Worm (Caenorhabditis elegans) whole organism, L1 larva: Measurements from ENCODE around the gene T13C2.3.

Experiments used
- C16A3.4 ChIP-seq: fragments of 150-350 bp; optimal IDR thresholded peaks from 2 replicates; lab custom pipeline; 2014; ENCODE audit warnings: missing biosample characterization, missing genetic modification characterization
- C34B4.2 ChIP-seq: sonication (generic microtip); optimal IDR thresholded peaks from 2 replicates; lab custom pipeline; 2017; ENCODE audit warnings: mild to moderate bottlenecking, missing genetic modification characterization, missing compliant biosample characterization
- F16B12.6 ChIP-seq: fragments of 150-350 bp; optimal IDR thresholded peaks from 2 replicates; lab custom pipeline; 2014; ENCODE audit warnings: missing biosample characterization, missing genetic modification characterization
- Y116A8C.19 ChIP-seq: sonication (generic microtip); optimal IDR thresholded peaks from 2 replicates; lab custom pipeline; 2016; ENCODE audit warnings: missing compliant biosample characterization, missing genetic modification characterization, borderline replicate concordance
- aha-1 ChIP-seq: fragments of 150-350 bp; optimal IDR thresholded peaks from 2 replicates; lab custom pipeline; 2014; ENCODE audit warnings: missing biosample characterization, missing genetic modification characterization
- alr-1 ChIP-seq: fragments of 200-800 bp; sonication (Bioruptor generic); optimal IDR thresholded peaks from 2 replicates; lab custom pipeline; 2018; ENCODE audit warnings: borderline replicate concordance, mild to moderate bottlenecking, missing genetic modification characterization, missing compliant biosample characterization
- aly-2 ChIP-seq: fragments of 150-350 bp; optimal IDR thresholded peaks from 2 replicates; lab custom pipeline; 2014; ENCODE audit warnings: missing biosample characterization, missing genetic modification characterization
- ama-1 ChIP-seq: fragments of 150-350 bp; optimal IDR thresholded peaks from 2 replicates; lab custom pipeline; 2014
- blmp-1 ChIP-seq: fragments of 150-350 bp; optimal IDR thresholded peaks from 2 replicates; lab custom pipeline; 2014; ENCODE audit warnings: missing biosample characterization, missing genetic modification characterization
- ceh-8 ChIP-seq: fragments of 200-800 bp; sonication (Bioruptor generic); optimal IDR thresholded peaks from 2 replicates; lab custom pipeline; 2018; ENCODE audit warnings: mild to moderate bottlenecking, missing genetic modification characterization, moderate library complexity, missing compliant biosample characterization
- ceh-82 ChIP-seq, 3 experiments: fragments of 150-350 bp in 1 of 3; sonication (generic microtip) in 2 of 3; optimal IDR thresholded peaks; 2 replicates each; lab custom pipeline; 2014 to 2017; ENCODE audit warnings: missing biosample characterization in 3 of 3, missing genetic modification characterization in 3 of 3
- efl-3 ChIP-seq: fragments of 200-800 bp; sonication (Bioruptor generic); optimal IDR thresholded peaks from 2 replicates; lab custom pipeline; 2018; ENCODE audit warnings: mild to moderate bottlenecking, missing genetic modification characterization, missing compliant biosample characterization
- egl-13 ChIP-seq: sonication (generic microtip); optimal IDR thresholded peaks from 2 replicates; lab custom pipeline; 2016; ENCODE audit warnings: missing genotype, missing genetic modification reagents, missing genetic modification characterization, missing compliant biosample characterization
- egl-27 ChIP-seq, 2 experiments: fragments of 150-350 bp in 1 of 2; sonication (generic microtip); optimal IDR thresholded peaks; 3 replicates each; lab custom pipeline; 2017 to 2018; ENCODE audit warnings: missing biosample characterization in 2 of 2, missing genetic modification characterization in 2 of 2, missing genetic modification reagents in 2 of 2
- elt-3 ChIP-seq, 6 experiments: fragments of 150-350 bp in 1 of 6; sonication (generic microtip); optimal IDR thresholded peaks; 2 replicates each; lab custom pipeline; 2017 to 2018; ENCODE audit warnings: missing biosample characterization in 6 of 6, missing genetic modification characterization in 6 of 6, inconsistent platforms in 1 of 6
- ets-5 ChIP-seq: fragments of 200-800 bp; sonication (Bioruptor generic); IDR thresholded peaks from 2 replicates; pipeline ENCODE4 v1.3.6; 2022; ENCODE audit warnings: missing genetic modification characterization, missing compliant biosample characterization
- fkh-10 ChIP-seq: sonication (generic microtip); optimal IDR thresholded peaks from 2 replicates; lab custom pipeline; 2017; ENCODE audit warnings: missing biosample characterization, missing genetic modification reagents, missing genetic modification characterization
- fkh-8 ChIP-seq: sonication (generic microtip); optimal IDR thresholded peaks from 2 replicates; lab custom pipeline; 2016; ENCODE audit warnings: mild to moderate bottlenecking, missing genetic modification characterization, missing compliant biosample characterization
- fos-1 ChIP-seq: fragments of 150-350 bp; optimal IDR thresholded peaks from 2 replicates; lab custom pipeline; 2014; ENCODE audit warnings: missing biosample characterization, missing genetic modification characterization
- hlh-17 ChIP-seq: fragments of 200-800 bp; sonication (Bioruptor generic); optimal IDR thresholded peaks from 2 replicates; lab custom pipeline; 2018; ENCODE audit warnings: missing genetic modification characterization, mild to moderate bottlenecking, missing compliant biosample characterization, moderate library complexity, borderline replicate concordance
- hlh-4 ChIP-seq: sonication (generic microtip); optimal IDR thresholded peaks from 2 replicates; lab custom pipeline; 2016; ENCODE audit warnings: mild to moderate bottlenecking, missing genetic modification characterization, missing compliant biosample characterization
- hpl-2 ChIP-seq: fragments of 150-350 bp; optimal IDR thresholded peaks from 2 replicates; lab custom pipeline; 2014; ENCODE audit warnings: missing biosample characterization, missing genetic modification reagents, missing genetic modification characterization
- irx-1 ChIP-seq: sonication (generic microtip); optimal IDR thresholded peaks from 2 replicates; lab custom pipeline; 2016; ENCODE audit warnings: missing genetic modification characterization, missing compliant biosample characterization
- jun-1 ChIP-seq: fragments of 150-350 bp; optimal IDR thresholded peaks from 2 replicates; lab custom pipeline; 2014; ENCODE audit warnings: missing biosample characterization, missing genetic modification reagents, missing genetic modification characterization
- lin-14 ChIP-seq: fragments of 200-800 bp; sonication (Bioruptor generic); optimal IDR thresholded peaks from 2 replicates; lab custom pipeline; 2018; ENCODE audit warnings: mild to moderate bottlenecking, missing genetic modification characterization, moderate library complexity, missing compliant biosample characterization
- lin-15B ChIP-seq: fragments of 150-350 bp; sonication (generic microtip); optimal IDR thresholded peaks from 3 replicates; lab custom pipeline; 2014; ENCODE audit warnings: missing biosample characterization, missing genetic modification characterization
- lsy-2 ChIP-seq, 2 experiments: fragments of 150-350 bp; optimal IDR thresholded peaks; 2 replicates each; lab custom pipeline; 2014; ENCODE audit warnings: missing biosample characterization in 2 of 2, missing genetic modification characterization in 2 of 2
- mab-9 ChIP-seq: fragments of 200-800 bp; sonication (Bioruptor generic); IDR thresholded peaks from 2 replicates; pipeline ENCODE4 v1.3.6; 2022; ENCODE audit warnings: missing genetic modification reagents, missing genetic modification characterization, missing compliant biosample characterization
- mdl-1 ChIP-seq, 2 experiments: fragments of 150-350 bp; optimal IDR thresholded peaks; 2 replicates each; lab custom pipeline; 2014 to 2017; ENCODE audit warnings: missing biosample characterization in 2 of 2, missing genetic modification characterization in 2 of 2, inconsistent platforms in 1 of 2
- mef-2 ChIP-seq: fragments of 150-350 bp; optimal IDR thresholded peaks from 2 replicates; lab custom pipeline; 2014; ENCODE audit warnings: missing biosample characterization, missing genetic modification characterization
- mep-1 ChIP-seq: fragments of 150-350 bp; optimal IDR thresholded peaks from 2 replicates; lab custom pipeline; 2014; ENCODE audit warnings: missing biosample characterization, missing genetic modification characterization
- nhr-11 ChIP-seq: fragments of 150-350 bp; optimal IDR thresholded peaks from 2 replicates; lab custom pipeline; 2014; ENCODE audit warnings: missing biosample characterization, missing genetic modification characterization
- nhr-19 ChIP-seq: fragments of 200-800 bp; sonication (Bioruptor generic); conservative IDR thresholded peaks from 2 replicates; pipeline ENCODE4 v1.3.6; 2022; ENCODE audit warnings: missing genetic modification characterization, missing compliant biosample characterization
- nhr-20 ChIP-seq: sonication (generic microtip); optimal IDR thresholded peaks from 2 replicates; lab custom pipeline; 2016; ENCODE audit warnings: mild to moderate bottlenecking, missing genetic modification characterization, missing compliant biosample characterization
- nhr-47 ChIP-seq: sonication (generic microtip); optimal IDR thresholded peaks from 2 replicates; lab custom pipeline; 2016; ENCODE audit warnings: mild to moderate bottlenecking, missing genetic modification characterization, moderate library complexity, missing compliant biosample characterization
- nhr-71 ChIP-seq: sonication (generic microtip); optimal IDR thresholded peaks from 2 replicates; lab custom pipeline; 2016; ENCODE audit warnings: mild to moderate bottlenecking, missing genetic modification characterization, moderate library complexity, missing compliant biosample characterization
- nhr-76 ChIP-seq: sonication (generic microtip); optimal IDR thresholded peaks from 2 replicates; lab custom pipeline; 2017; ENCODE audit warnings: missing biosample characterization, missing genetic modification characterization
- nhr-77 ChIP-seq: fragments of 150-350 bp; optimal IDR thresholded peaks from 2 replicates; lab custom pipeline; 2014; ENCODE audit warnings: missing biosample characterization, missing genetic modification characterization
- nhr-85 ChIP-seq: sonication (generic microtip); peaks from one replicate; lab custom pipeline; 2016; ENCODE audit warnings: missing genetic modification characterization, inconsistent platforms, missing compliant biosample characterization
- pqm-1 ChIP-seq: sonication (generic microtip); optimal IDR thresholded peaks from 3 replicates; lab custom pipeline; 2017; ENCODE audit warnings: missing biosample characterization, missing genetic modification characterization
- snpc-4 ChIP-seq: fragments of 150-350 bp; optimal IDR thresholded peaks from 2 replicates; lab custom pipeline; 2014; ENCODE audit warnings: missing biosample characterization, missing genetic modification characterization
- snu-23 ChIP-seq: sonication (generic microtip); optimal IDR thresholded peaks from 2 replicates; lab custom pipeline; 2016; ENCODE audit warnings: missing genetic modification characterization, missing compliant biosample characterization
- sox-4 ChIP-seq: sonication (generic microtip); optimal IDR thresholded peaks from 2 replicates; lab custom pipeline; 2016; ENCODE audit warnings: missing genetic modification characterization, missing compliant biosample characterization
- sptf-1 ChIP-seq: fragments of 150-350 bp; optimal IDR thresholded peaks from 2 replicates; lab custom pipeline; 2014; ENCODE audit warnings: missing biosample characterization, missing genetic modification characterization
- swsn-7 ChIP-seq: sonication (generic microtip); optimal IDR thresholded peaks from 2 replicates; lab custom pipeline; 2016; ENCODE audit warnings: missing genetic modification characterization, missing compliant biosample characterization
- tbx-2 ChIP-seq: sonication (generic microtip); optimal IDR thresholded peaks from 2 replicates; lab custom pipeline; 2016; ENCODE audit warnings: missing genetic modification characterization, missing compliant biosample characterization
- tlp-1 ChIP-seq: fragments of 150-350 bp; optimal IDR thresholded peaks from 2 replicates; lab custom pipeline; 2014; ENCODE audit warnings: missing biosample characterization, missing genetic modification characterization
- unc-130 ChIP-seq: fragments of 150-350 bp; optimal IDR thresholded peaks from 2 replicates; lab custom pipeline; 2017; ENCODE audit warnings: missing biosample characterization, missing genetic modification characterization, inconsistent platforms
- unc-86 ChIP-seq: sonication (generic microtip); optimal IDR thresholded peaks from 2 replicates; lab custom pipeline; 2016; ENCODE audit warnings: missing genetic modification characterization, missing compliant biosample characterization
- unc-98 ChIP-seq: fragments of 200-800 bp; sonication (Bioruptor generic); IDR thresholded peaks from 2 replicates; pipeline ENCODE4 v1.3.6; 2022; ENCODE audit warnings: missing genetic modification characterization, missing compliant biosample characterization
- zip-4 ChIP-seq: fragments of 200-800 bp; sonication (Bioruptor generic); optimal IDR thresholded peaks from 2 replicates; lab custom pipeline; 2018; ENCODE audit warnings: mild to moderate bottlenecking, missing genetic modification characterization, moderate library complexity, missing compliant biosample characterization
- ztf-11 ChIP-seq, 2 experiments: sonication (generic microtip); optimal IDR thresholded peaks; 2 replicates each; lab custom pipeline; 2016 to 2017; ENCODE audit warnings: missing genetic modification characterization in 2 of 2, missing biosample characterization in 1 of 2, missing compliant biosample characterization in 1 of 2

Gene T13C2.3

ce11 chrII:6823912-6824311 is 34.9 kb downstream of the T13C2.3 start:
- TF ChIP-seq nhr-85 (tag; lab: Kevin White, UChicago): peak; percentile 80
- TF ChIP-seq ceh-82 (tag; optimal IDR thresholded peaks at IDR 0.05; lab: Kevin White, UChicago): peak in 1 of 3 experiments; percentile 25
- TF ChIP-seq snu-23 (GFP tag; lab: Kevin White, UChicago): peak; percentile 56
- no peak for TF ChIP-seq Y116A8C.19 (tag; lab: Kevin White, UChicago)
- TF ChIP-seq blmp-1 (tag; lab: Kevin White, UChicago): peak; percentile 95
- TF ChIP-seq fkh-10 (GFP tag; lab: Kevin White, UChicago): peak; percentile 69
- peak; percentile 41 for TF ChIP-seq egl-13 (tag; lab: Kevin White, UChicago)
- no peak for TF ChIP-seq unc-130
- peak; percentile 9 for TF ChIP-seq swsn-7
- peak; percentile 1 for TF ChIP-seq fkh-8 (tag; lab: Kevin White, UChicago)
- TF ChIP-seq mep-1 (tag; lab: Kevin White, UChicago): peak; percentile 36
- TF ChIP-seq nhr-77 (tag; lab: Kevin White, UChicago): no peak
- TF ChIP-seq nhr-71 (tag; lab: Kevin White, UChicago): peak; percentile 50
- TF ChIP-seq lsy-2 (tag; optimal IDR thresholded peaks at IDR 0.05; lab: Kevin White, UChicago): peak; percentile 19 to 26
- TF ChIP-seq unc-98 (GFP tag; lab: Robert Waterston, UW): no peak
- peak in 2 of 6 experiments; percentile 6 to 24 for TF ChIP-seq elt-3 (tag; optimal IDR thresholded peaks at IDR 0.05; lab: Kevin White, UChicago)
- TF ChIP-seq C34B4.2: no peak
- peak; percentile 64 for TF ChIP-seq nhr-20 (tag; lab: Kevin White, UChicago)
- no peak for TF ChIP-seq nhr-76
- TF ChIP-seq mdl-1 (tag; optimal IDR thresholded peaks at IDR 0.05; lab: Kevin White, UChicago): peak in 1 of 2 experiments; percentile 29
- peak; percentile 91 for TF ChIP-seq lin-14 (GFP tag; lab: Kevin White, UChicago)
- peak; percentile 6 for TF ChIP-seq nhr-47
- TF ChIP-seq hpl-2 (GFP tag; lab: Kevin White, UChicago): no peak
- TF ChIP-seq, all 84 proteins: peak for 16

DNA sequence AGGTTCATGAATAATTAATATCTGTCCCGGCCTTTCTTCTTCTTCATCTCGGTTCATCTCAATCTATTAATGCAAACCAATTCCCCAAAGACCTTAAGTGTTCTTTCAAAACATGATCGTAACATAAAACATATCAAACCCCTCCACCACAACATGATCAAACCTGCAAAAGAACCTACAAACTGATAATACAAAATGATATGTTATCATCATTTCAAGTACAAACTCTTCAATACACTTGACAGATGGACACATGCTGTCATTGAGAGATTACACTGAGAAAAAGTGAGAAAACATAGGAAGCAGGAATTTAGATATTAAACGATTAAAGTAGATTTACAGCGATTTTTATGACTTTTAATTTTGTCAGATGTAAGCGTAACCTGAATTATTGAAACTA is 35.5 kb downstream of the T13C2.3 start:
- no peak for TF ChIP-seq tbx-2 (tag; lab: Kevin White, UChicago)
- no peak for TF ChIP-seq hlh-17 (GFP tag; lab: Kevin White, UChicago)
- TF ChIP-seq nhr-11 (tag; lab: Kevin White, UChicago): no peak
- TF ChIP-seq mdl-1 (tag; optimal IDR thresholded peaks at IDR 0.05; lab: Kevin White, UChicago): no peak
- TF ChIP-seq ztf-11 (tag; optimal IDR thresholded peaks at IDR 0.05; lab: Kevin White, UChicago): no peak
- no peak for TF ChIP-seq tlp-1 (tag; lab: Kevin White, UChicago)
- TF ChIP-seq nhr-20 (tag; lab: Kevin White, UChicago): peak; percentile 5
- TF ChIP-seq F16B12.6: no peak
- no peak for TF ChIP-seq lin-15B (tag; lab: Kevin White, UChicago)
- no peak for TF ChIP-seq sox-4
- TF ChIP-seq nhr-77 (tag; lab: Kevin White, UChicago): no peak
- TF ChIP-seq egl-27 (tag; optimal IDR thresholded peaks at IDR 0.05; lab: Kevin White, UChicago): no peak
- no peak for TF ChIP-seq efl-3
- no peak for TF ChIP-seq alr-1 (tag; lab: Kevin White, UChicago)
- no peak for TF ChIP-seq unc-86 (tag; lab: Kevin White, UChicago)
- TF ChIP-seq jun-1 (tag; lab: Kevin White, UChicago): peak; percentile 4
- no peak for TF ChIP-seq mab-9 (GFP tag; lab: Robert Waterston, UW)
- no peak for TF ChIP-seq ets-5 (GFP tag; lab: Robert Waterston, UW)
- no peak for TF ChIP-seq ceh-8 (GFP tag; lab: Kevin White, UChicago)
- no peak for TF ChIP-seq aly-2 (tag; lab: Kevin White, UChicago)
- TF ChIP-seq ama-1: no peak
- peak; percentile 2 for TF ChIP-seq blmp-1 (tag; lab: Kevin White, UChicago)
- TF ChIP-seq C34B4.2: no peak
- TF ChIP-seq lsy-2 (tag; optimal IDR thresholded peaks at IDR 0.05; lab: Kevin White, UChicago): no peak
- peak; percentile 43 for TF ChIP-seq nhr-85 (tag; lab: Kevin White, UChicago)
- TF ChIP-seq zip-4 (GFP tag; lab: Kevin White, UChicago): no peak
- TF ChIP-seq snpc-4 (tag; lab: Kevin White, UChicago): no peak
- no peak for TF ChIP-seq sptf-1 (tag; lab: Kevin White, UChicago)
- no peak for TF ChIP-seq fos-1 (tag; lab: Kevin White, UChicago)
- TF ChIP-seq hlh-4 (tag; lab: Kevin White, UChicago): no peak
- no peak for TF ChIP-seq mef-2 (tag; lab: Kevin White, UChicago)
- peak; percentile 43 for TF ChIP-seq lin-14 (GFP tag; lab: Kevin White, UChicago)
- TF ChIP-seq pqm-1 (tag; lab: Kevin White, UChicago): no peak
- TF ChIP-seq C16A3.4: no peak
- TF ChIP-seq aha-1 (tag; lab: Kevin White, UChicago): no peak
- TF ChIP-seq irx-1: no peak
- no peak for TF ChIP-seq nhr-19
